Worm (Caenorhabditis elegans) whole organism, young adult: ENCODE measurements around the gene let-711.
A peak's percentile ranks its signal among the peaks of the same experiment; 100 is the strongest.

Experiments
- B0336.3 ChIP-seq: fragments of 200-800 bp; sonication (Bioruptor generic); IDR thresholded peaks from 2 replicates; pipeline ENCODE4 v1.3.6; 2022; ENCODE audit warnings: missing genetic modification characterization, missing compliant biosample characterization
- F49E8.2 ChIP-seq: sonication (generic microtip); optimal IDR thresholded peaks from 3 replicates; lab custom pipeline; 2017; ENCODE audit warnings: missing genetic modification characterization, mild to moderate bottlenecking, missing compliant biosample characterization, antibody characterized with exemption, moderate library complexity; ENCODE audit not compliant: insufficient read depth
- K11D2.4 ChIP-seq: fragments of 200-800 bp; sonication (Bioruptor generic); IDR thresholded peaks from 2 replicates; pipeline ENCODE4 v1.3.6; 2022; ENCODE audit warnings: missing genetic modification reagents, missing genetic modification characterization, missing compliant biosample characterization
- Y53F4B.3 ChIP-seq: fragments of 200-800 bp; sonication (Bioruptor generic); IDR thresholded peaks from 2 replicates; pipeline ENCODE4 v1.3.6; 2022; ENCODE audit warnings: missing genetic modification reagents, missing genetic modification characterization, missing compliant biosample characterization
- Y67H2A.10 ChIP-seq: fragments of 200-800 bp; sonication (Bioruptor generic); conservative IDR thresholded peaks from 2 replicates; pipeline ENCODE4 v1.3.6; 2022; ENCODE audit warnings: missing genetic modification reagents, missing genetic modification characterization, missing compliant biosample characterization
- Y95B8A.8 ChIP-seq: fragments of 200-800 bp; sonication (Bioruptor generic); IDR thresholded peaks from 2 replicates; pipeline ENCODE4 v1.3.6; 2022; ENCODE audit warnings: missing genetic modification reagents, missing genetic modification characterization, missing compliant biosample characterization
- ZK185.1 ChIP-seq: sonication (generic microtip); optimal IDR thresholded peaks from 2 replicates; lab custom pipeline; 2016; ENCODE audit warnings: mild to moderate bottlenecking, missing genetic modification characterization, missing compliant biosample characterization; ENCODE audit not compliant: poor library complexity, severe bottlenecking
- atf-7 ChIP-seq: sonication (generic microtip); optimal IDR thresholded peaks from 2 replicates; lab custom pipeline; 2017; ENCODE audit warnings: mild to moderate bottlenecking, missing genetic modification characterization, missing compliant biosample characterization
- attf-3 ChIP-seq: fragments of 200-800 bp; sonication (Bioruptor generic); conservative IDR thresholded peaks from 2 replicates; pipeline ENCODE4 v1.3.6; 2022; ENCODE audit warnings: missing genetic modification reagents, missing genetic modification characterization, missing compliant biosample characterization
- bed-1 ChIP-seq: fragments of 200-800 bp; sonication (Bioruptor generic); IDR thresholded peaks from 2 replicates; pipeline ENCODE4 v1.3.6; 2022; ENCODE audit warnings: missing genetic modification reagents, missing genetic modification characterization, missing compliant biosample characterization
- cebp-1 ChIP-seq, 2 experiments: fragments of 200-800 bp in 1 of 2; sonication (Bioruptor generic) in 1 of 2; sonication (generic microtip) in 1 of 2; IDR thresholded peaks in 1 of 2; optimal IDR thresholded peaks in 1 of 2; 2 replicates each; pipeline versions ENCODE4 v1.3.6 to Lab custom; 2017 to 2022; ENCODE audit warnings: missing compliant biosample characterization in 2 of 2, missing genetic modification characterization in 2 of 2, mild to moderate bottlenecking in 1 of 2, missing genetic modification reagents in 1 of 2, moderate library complexity in 1 of 2
- ceh-100 ChIP-seq: fragments of 200-800 bp; sonication (Bioruptor generic); IDR thresholded peaks from 2 replicates; pipeline ENCODE4 v1.3.6; 2022; ENCODE audit warnings: missing genetic modification reagents, missing genetic modification characterization, missing compliant biosample characterization
- ceh-91 ChIP-seq: fragments of 200-800 bp; sonication (Bioruptor generic); IDR thresholded peaks from 2 replicates; pipeline ENCODE4 v1.3.6; 2022; ENCODE audit warnings: missing genetic modification reagents, missing genetic modification characterization, missing compliant biosample characterization
- chd-7 ChIP-seq: sonication (generic microtip); optimal IDR thresholded peaks from 2 replicates; lab custom pipeline; 2016; ENCODE audit warnings: mild to moderate bottlenecking, missing genetic modification characterization, moderate library complexity, missing compliant biosample characterization
- die-1 ChIP-seq: sonication (generic microtip); optimal IDR thresholded peaks from 2 replicates; lab custom pipeline; 2016; ENCODE audit warnings: missing genotype, mild to moderate bottlenecking, missing genetic modification characterization, missing compliant biosample characterization
- dox-1 ChIP-seq: fragments of 200-800 bp; sonication (Bioruptor generic); IDR thresholded peaks from 2 replicates; pipeline ENCODE4 v1.3.6; 2022; ENCODE audit warnings: missing genetic modification reagents, missing genetic modification characterization, missing compliant biosample characterization
- dpff-1 ChIP-seq: sonication (generic microtip); optimal IDR thresholded peaks from 2 replicates; lab custom pipeline; 2017; ENCODE audit warnings: mild to moderate bottlenecking, missing genetic modification characterization, missing compliant biosample characterization
- egrh-3 ChIP-seq: fragments of 200-800 bp; sonication (Bioruptor generic); IDR thresholded peaks from 2 replicates; pipeline ENCODE4 v1.3.6; 2022; ENCODE audit warnings: missing genetic modification reagents, missing genetic modification characterization, missing compliant biosample characterization
- hmg-1.2 ChIP-seq: fragments of 200-800 bp; sonication (Bioruptor generic); IDR thresholded peaks from 2 replicates; pipeline ENCODE4 v1.3.6; 2022; ENCODE audit warnings: missing genetic modification reagents, missing genetic modification characterization, missing compliant biosample characterization
- let-526 ChIP-seq: fragments of 200-800 bp; sonication (Bioruptor generic); IDR thresholded peaks from 2 replicates; pipeline ENCODE4 v1.3.6; 2022; ENCODE audit warnings: missing genetic modification reagents, missing genetic modification characterization, missing compliant biosample characterization
- lin-35 ChIP-seq, 3 experiments: fragments of 150-350 bp in 2 of 3; sonication (generic microtip) in 1 of 3; optimal IDR thresholded peaks; 2 replicates each; lab custom pipeline; 2014 to 2018; ENCODE audit warnings: missing biosample characterization in 3 of 3, missing genetic modification characterization in 3 of 3, missing genetic modification reagents in 3 of 3
- lir-1 ChIP-seq: fragments of 200-800 bp; sonication (Bioruptor generic); conservative IDR thresholded peaks from 2 replicates; pipeline ENCODE4 v1.3.6; 2022; ENCODE audit warnings: missing genetic modification reagents, missing genetic modification characterization, missing compliant biosample characterization
- lsl-1 ChIP-seq: fragments of 200-800 bp; sonication (Bioruptor generic); optimal IDR thresholded peaks from 2 replicates; lab custom pipeline; 2018; ENCODE audit warnings: mild to moderate bottlenecking, missing genetic modification characterization, moderate library complexity, missing compliant biosample characterization
- lsy-27 ChIP-seq: sonication (generic microtip); optimal IDR thresholded peaks from 2 replicates; lab custom pipeline; 2017; ENCODE audit warnings: missing genetic modification characterization, mild to moderate bottlenecking, missing compliant biosample characterization, antibody characterized with exemption, missing genotype, borderline replicate concordance; ENCODE audit not compliant: insufficient read depth
- madf-3 ChIP-seq: fragments of 200-800 bp; sonication (Bioruptor generic); IDR thresholded peaks from 2 replicates; pipeline ENCODE4 v1.3.6; 2022; ENCODE audit warnings: missing genetic modification reagents, missing genetic modification characterization, missing compliant biosample characterization
- madf-8 ChIP-seq: fragments of 200-800 bp; sonication (Bioruptor generic); conservative IDR thresholded peaks from 2 replicates; pipeline ENCODE4 v1.3.6; 2022; ENCODE audit warnings: missing genetic modification reagents, missing genetic modification characterization, missing compliant biosample characterization
- nhr-120 ChIP-seq: fragments of 200-800 bp; sonication (Bioruptor generic); IDR thresholded peaks from 2 replicates; pipeline ENCODE4 v1.3.6; 2022; ENCODE audit warnings: missing genetic modification characterization, missing compliant biosample characterization
- nhr-27 ChIP-seq: fragments of 200-800 bp; sonication (Bioruptor generic); optimal IDR thresholded peaks from 2 replicates; lab custom pipeline; 2018; ENCODE audit warnings: mild to moderate bottlenecking, missing genetic modification characterization, moderate library complexity, missing compliant biosample characterization
- nhr-80 ChIP-seq: sonication (generic microtip); optimal IDR thresholded peaks from 2 replicates; lab custom pipeline; 2016; ENCODE audit warnings: missing genetic modification characterization, missing compliant biosample characterization
- snpc-1.1 ChIP-seq: sonication (generic microtip); optimal IDR thresholded peaks from 2 replicates; lab custom pipeline; 2017; ENCODE audit warnings: missing genetic modification characterization, mild to moderate bottlenecking, missing compliant biosample characterization, antibody characterized with exemption, moderate library complexity, missing genotype, missing genetic modification reagents; ENCODE audit not compliant: insufficient read depth
- snpc-1.3 ChIP-seq: sonication (generic microtip); optimal IDR thresholded peaks from 2 replicates; lab custom pipeline; 2017; ENCODE audit warnings: missing genetic modification characterization, mild to moderate bottlenecking, missing compliant biosample characterization, antibody characterized with exemption, moderate library complexity, missing genotype, missing genetic modification reagents; ENCODE audit not compliant: insufficient read depth
- snpc-3.4 ChIP-seq: sonication (generic microtip); optimal IDR thresholded peaks from 2 replicates; lab custom pipeline; 2017; ENCODE audit warnings: missing genetic modification characterization, mild to moderate bottlenecking, missing compliant biosample characterization, antibody characterized with exemption, moderate library complexity, missing genotype, missing genetic modification reagents
- somi-1 ChIP-seq: fragments of 200-800 bp; sonication (Bioruptor generic); optimal IDR thresholded peaks from 2 replicates; lab custom pipeline; 2018; ENCODE audit warnings: mild to moderate bottlenecking, missing genetic modification characterization, missing compliant biosample characterization
- sptf-2 ChIP-seq: fragments of 200-800 bp; sonication (Bioruptor generic); optimal IDR thresholded peaks from 2 replicates; lab custom pipeline; 2018; ENCODE audit warnings: mild to moderate bottlenecking, missing genetic modification characterization, missing compliant biosample characterization
- tlf-1 ChIP-seq: fragments of 200-800 bp; sonication (Bioruptor generic); optimal IDR thresholded peaks from 2 replicates; lab custom pipeline; 2018; ENCODE audit warnings: mild to moderate bottlenecking, missing genetic modification characterization, missing compliant biosample characterization
- zfh-2 ChIP-seq: fragments of 200-800 bp; sonication (Bioruptor generic); conservative IDR thresholded peaks from 2 replicates; pipeline ENCODE4 v1.3.6; 2022; ENCODE audit warnings: missing genetic modification reagents, missing genetic modification characterization, missing compliant biosample characterization
- ztf-26 ChIP-seq: sonication (generic microtip); optimal IDR thresholded peaks from 2 replicates; lab custom pipeline; 2017; ENCODE audit warnings: missing genetic modification characterization, missing compliant biosample characterization
- ztf-28 ChIP-seq: fragments of 200-800 bp; sonication (Bioruptor generic); IDR thresholded peaks from 2 replicates; pipeline ENCODE4 v1.3.6; 2022; ENCODE audit warnings: missing genetic modification reagents, missing genetic modification characterization, missing compliant biosample characterization
- ztf-3 ChIP-seq: fragments of 200-800 bp; sonication (Bioruptor generic); optimal IDR thresholded peaks from 2 replicates; lab custom pipeline; 2018; ENCODE audit warnings: mild to moderate bottlenecking, missing genetic modification characterization, missing compliant biosample characterization

let-711 gene

ce11 chrIII:6961167-6961566 is 14.6 kb downstream of the let-711 start (continued):
- TF ChIP-seq ceh-91 (GFP tag; lab: Robert Waterston, UW) (peak; percentile 82), madf-8 (peak; percentile 85), snpc-1.3 (peak; percentile 42), Y67H2A.10 (GFP tag; lab: Robert Waterston, UW) (0 out of 2 replicates have a peak, but pooled peaks have one; percentile 27), madf-3 (GFP tag; lab: Robert Waterston, UW) (peak; percentile 77), dox-1 (peak; percentile 63), tlf-1 (GFP tag; lab: Kevin White, UChicago) (peak; percentile 42), ztf-28 (GFP tag; lab: Robert Waterston, UW) (no peak), let-526 (GFP tag; lab: Robert Waterston, UW) (no peak), B0336.3 (GFP tag; lab: Robert Waterston, UW) (no peak), bed-1 (GFP tag; lab: Robert Waterston, UW) (no peak), lir-1 (peak; percentile 36; the same call in 1 of the 2 replicates)

DNA sequence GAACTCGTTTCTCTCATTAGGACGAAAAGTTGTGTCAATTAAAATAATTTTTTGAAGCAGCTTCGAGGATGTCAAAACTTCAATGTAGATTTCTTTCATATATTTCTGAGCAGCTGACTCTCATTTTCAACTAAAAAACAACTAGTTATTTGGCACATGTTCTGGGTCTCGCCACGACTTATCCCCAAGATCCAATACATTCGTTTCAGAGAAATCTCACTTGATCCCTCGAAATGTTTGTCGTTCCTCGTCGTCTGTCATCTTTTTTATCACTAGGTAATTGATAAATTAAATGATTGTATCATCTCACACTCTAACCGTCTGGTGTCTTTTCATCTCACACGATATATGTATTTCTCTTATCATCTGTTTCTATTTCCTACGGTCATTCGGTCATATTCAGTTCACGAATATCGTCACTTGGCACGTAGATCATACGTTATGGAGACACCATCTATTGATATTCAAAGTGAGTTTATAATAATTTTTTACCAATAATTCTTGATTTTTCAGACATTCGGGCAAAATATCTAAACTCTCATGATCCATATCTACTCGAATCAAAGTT is 15.5 kb downstream of the let-711 start, which contains the start of the genes rpn-6.1 and F57B9.1:
TSS of gene rpn-6.1 (minus strand) at position 65 of the 568 bp plus-strand sequence.
TSS of gene F57B9.1 (plus strand) at position 154 of the 568 bp plus-strand sequence.
- TF ChIP-seq attf-3 (GFP tag; lab: Robert Waterston, UW) (no peak), Y53F4B.3 (GFP tag; lab: Robert Waterston, UW) (no peak), cebp-1 (GFP tag; IDR thresholded peaks at IDR 0.05; lab: Robert Waterston, UW) (no peak), cebp-1 (tag; optimal IDR thresholded peaks at IDR 0.05; lab: Kevin White, UChicago) (peak; percentile 22), snpc-3.4 (tag; lab: Kevin White, UChicago) (no peak), let-526 (GFP tag; lab: Robert Waterston, UW) (no peak), ZK185.1 (peak; percentile 13), hmg-1.2 (GFP tag; lab: Robert Waterston, UW) (0 out of 2 replicates have a peak, but pooled peaks have one; percentile 12), ztf-3 (GFP tag; lab: Kevin White, UChicago) (no peak), nhr-80 (tag; lab: Kevin White, UChicago) (peak; percentile 23), chd-7 (no peak), lsl-1 (GFP tag; lab: Kevin White, UChicago) (no peak)
- TF ChIP-seq, all 124 proteins: peak for 4

DNA sequence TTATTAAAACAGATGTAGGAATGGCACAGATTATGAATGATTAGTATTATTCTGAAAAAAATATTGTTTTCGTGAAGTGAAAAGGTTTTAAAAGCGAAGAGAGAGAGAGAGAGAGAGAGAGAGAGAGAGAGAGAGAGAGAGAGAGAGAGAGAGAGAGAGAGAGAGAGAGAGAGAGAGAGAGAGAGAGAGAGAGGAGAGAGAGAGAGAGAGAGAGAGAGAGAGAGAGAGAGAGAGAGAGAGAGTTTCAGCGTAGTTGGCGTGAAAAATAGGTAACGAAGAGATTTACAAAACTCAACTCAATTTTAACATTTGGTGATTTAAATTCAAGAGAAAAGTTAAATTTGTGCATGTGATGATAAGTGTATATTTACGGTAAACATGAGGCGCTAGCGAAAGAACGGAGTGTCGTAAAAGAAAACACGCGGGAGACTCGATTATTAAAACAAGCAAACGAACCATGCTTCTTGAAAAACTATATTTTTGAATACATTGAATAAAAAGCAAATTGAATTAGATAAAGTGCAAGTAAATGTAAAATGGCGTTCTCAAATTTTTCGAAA is 21.6 kb downstream of the let-711 start, which contains the start of gene panl-2:
TSS of gene panl-2 (minus strand) at position 51 of the 560 bp plus-strand sequence.
- TF ChIP-seq somi-1 (GFP tag; lab: Kevin White, UChicago) (no peak), K11D2.4 (GFP tag; lab: Robert Waterston, UW) (no peak), ceh-100 (GFP tag; lab: Robert Waterston, UW) (no peak), B0336.3 (GFP tag; lab: Robert Waterston, UW) (no peak), nhr-27 (tag; lab: Kevin White, UChicago) (no peak), F49E8.2 (tag; lab: Kevin White, UChicago) (peak; percentile 47), egrh-3 (GFP tag; lab: Robert Waterston, UW) (peak; percentile 49; the same call in 1 of the 2 replicates), Y95B8A.8 (GFP tag; lab: Robert Waterston, UW) (no peak), snpc-1.1 (tag; lab: Kevin White, UChicago) (no peak), dpff-1 (tag; lab: Kevin White, UChicago) (no peak), zfh-2 (GFP tag; lab: Robert Waterston, UW) (no peak), attf-3 (GFP tag; lab: Robert Waterston, UW) (peak; percentile 88), sptf-2 (GFP tag; lab: Kevin White, UChicago) (no peak), nhr-120 (GFP tag; lab: Robert Waterston, UW) (no peak), lin-35 (GFP tag; optimal IDR thresholded peaks at IDR 0.05; lab: Kevin White, UChicago) (peak in 1 of 3 experiments; percentile 52), ztf-26 (tag; lab: Kevin White, UChicago) (no peak), die-1 (no peak), lsy-27 (tag; lab: Kevin White, UChicago) (no peak), ZK185.1 (no peak), atf-7 (no peak)
